Fruit fly (Drosophila melanogaster) S2 (cell line): ENCODE measurements around the gene CG15046.

ENCODE experiments used
- CG8478 ChIP-seq: fragments of >200 bp; optimal IDR thresholded peaks from 2 replicates; lab custom pipeline; 2018
- CTCF ChIP-seq, 2 experiments: fragments of >200 bp; optimal IDR thresholded peaks; 2 replicates each; lab custom pipeline; 2018

DNA sequence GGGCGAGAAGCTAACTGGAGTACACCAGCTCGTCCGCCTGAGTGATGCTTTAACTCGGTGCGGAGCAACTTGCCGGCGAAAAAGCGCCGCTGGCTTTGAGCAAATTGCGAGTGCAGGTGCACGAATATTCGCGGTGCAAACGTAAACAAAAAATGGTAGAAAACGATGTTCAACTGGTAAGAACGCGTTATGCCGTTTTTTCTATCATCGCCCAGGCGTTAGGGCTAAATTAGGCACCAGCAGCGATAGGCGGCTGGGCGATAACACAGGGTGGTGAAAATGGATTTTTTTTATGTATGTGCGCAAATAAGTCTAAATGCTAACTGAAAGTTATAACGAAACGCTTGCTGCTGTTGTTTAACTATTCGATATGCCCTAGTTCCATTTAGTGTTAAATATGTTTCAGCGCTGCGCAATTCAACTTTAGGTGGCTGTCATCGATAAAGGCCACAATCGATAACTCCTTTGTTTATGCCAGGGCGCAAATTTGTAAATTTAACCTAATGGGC is 10.3 kb upstream of the CG15046 start, which contains the start of the genes Pgant7 and Xrcc2:
- no peak for TF ChIP-seq CTCF (optimal IDR thresholded peaks at IDR 0.05; lab: Kevin White, UChicago)
- TF ChIP-seq CG8478: no peak
